Fruit fly (Drosophila melanogaster): Measurements from ENCODE around the gene Cpr35B.

Gene Cpr35B

DNA sequence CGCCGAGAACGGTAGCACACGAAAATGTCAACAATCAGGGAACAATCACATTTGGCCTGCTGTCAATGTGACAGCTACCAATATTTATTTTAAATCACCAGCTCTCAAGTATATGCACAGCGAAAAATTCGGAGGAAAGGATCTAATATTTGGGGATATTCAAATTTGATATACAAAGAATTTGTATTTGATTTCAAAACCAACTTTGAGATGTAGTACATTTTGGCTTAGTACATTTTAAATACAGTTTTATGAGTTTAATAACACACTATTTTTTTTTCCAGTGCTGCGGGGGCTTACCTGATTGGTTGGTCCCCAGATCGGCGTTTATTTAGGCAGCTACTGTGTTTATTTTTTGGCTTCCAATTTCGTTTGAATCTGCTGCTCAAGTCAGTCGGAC is 36.1 kb upstream of the Cpr35B start (continued):
- TF ChIP-seq gem (tag; optimal IDR thresholded peaks at IDR 0.05) (peak; percentile 92), CG8478 (optimal IDR thresholded peaks at IDR 0.05) (no peak), Hr51 (GFP tag; optimal IDR thresholded peaks at IDR 0.05) (peak; percentile 76 to 79), CG4617 (GFP tag; optimal IDR thresholded peaks at IDR 0.05; ENCODE audit: borderline replicate concordance) (peak; percentile 38), disco-r (GFP tag; optimal IDR thresholded peaks at IDR 0.05) (peak; percentile 80), Adf1 (GFP tag; IDR thresholded peaks at IDR 0.05) (0 out of 2 replicates have a peak, but pooled peaks have one; percentile 17), Deaf1 (tag; optimal IDR thresholded peaks at IDR 0.05) (peak; percentile 40), Sry-δ (GFP tag; optimal IDR thresholded peaks at IDR 0.05) (peak; percentile 41), ken (GFP tag; IDR thresholded peaks at IDR 0.05) (peak; percentile 61; the same call in 1 of the 3 replicates), bbx (GFP tag; IDR thresholded peaks at IDR 0.05; ENCODE audit: partially characterized antibody) (no peak), Pdp1 (GFP tag; optimal IDR thresholded peaks at IDR 0.05) (peak; percentile 85 to 86), CG4328 (GFP tag; optimal IDR thresholded peaks at IDR 0.05) (no peak), phol (tag; optimal IDR thresholded peaks at IDR 0.05) (peak; percentile 76), CG17361 (GFP tag; IDR thresholded peaks at IDR 0.05) (peak; percentile 77), lbe (GFP tag; optimal IDR thresholded peaks at IDR 0.05) (peak; percentile 72), bab2 (GFP tag; optimal IDR thresholded peaks at IDR 0.05) (peak; percentile 84), CG17829 (tag; optimal IDR thresholded peaks at IDR 0.05) (peak; percentile 84), Oaz (GFP tag; IDR thresholded peaks at IDR 0.05) (no peak), CG6654 (GFP tag; optimal IDR thresholded peaks at IDR 0.05) (no peak), dmrt11E (tag; optimal IDR thresholded peaks at IDR 0.05) (peak; percentile 96), fru (optimal IDR thresholded peaks at IDR 0.05) (no peak), CG11504 (tag; optimal IDR thresholded peaks at IDR 0.05) (peak; percentile 84), usp (GFP tag; optimal IDR thresholded peaks at IDR 0.05) (no peak), CG4854 (GFP tag; optimal IDR thresholded peaks at IDR 0.05) (peak; percentile 73), Fer3 (tag; optimal IDR thresholded peaks at IDR 0.05) (peak; percentile 37), CG7372 (GFP tag; IDR thresholded peaks at IDR 0.05) (peak; percentile 50), CG10366 (GFP tag; IDR thresholded peaks at IDR 0.05) (peak; percentile 62), dan (GFP tag; IDR thresholded peaks at IDR 0.05) (peak; percentile 89), abd-A (tag; optimal IDR thresholded peaks at IDR 0.05) (no peak), NC2β (GFP tag; optimal IDR thresholded peaks at IDR 0.05) (peak; percentile 82), tap (tag; optimal IDR thresholded peaks at IDR 0.05) (peak; percentile 35), fu2 (GFP tag; optimal IDR thresholded peaks at IDR 0.05) (peak; percentile 66), HmgZ (tag; optimal IDR thresholded peaks at IDR 0.05) (peak; percentile 29), slbo (GFP tag; IDR thresholded peaks at IDR 0.05) (peak; percentile 54), ttk (GFP tag; IDR thresholded peaks at IDR 0.05) (no peak; the same call in 1 of the 2 replicates), zen (tag; optimal IDR thresholded peaks at IDR 0.05) (peak; percentile 82), CG31365 (tag; optimal IDR thresholded peaks at IDR 0.05) (no peak), CG30020 (tag; optimal IDR thresholded peaks at IDR 0.05) (peak; percentile 42), mirr (GFP tag; optimal IDR thresholded peaks at IDR 0.05) (no peak), Camta (GFP tag; optimal IDR thresholded peaks at IDR 0.05) (peak; percentile 75), CG3995 (GFP tag; optimal IDR thresholded peaks at IDR 0.05) (no peak), dati (GFP tag; IDR thresholded peaks at IDR 0.05) (peak; percentile 51; the same call in 1 of the 2 replicates), CG11398 (GFP tag; optimal IDR thresholded peaks at IDR 0.05) (peak; percentile 78), CG17568 (GFP tag; optimal IDR thresholded peaks at IDR 0.05) (peak; percentile 62), CG8944 (GFP tag; optimal IDR thresholded peaks at IDR 0.05) (peak; percentile 75), CG17612 (GFP tag; IDR thresholded peaks at IDR 0.05) (no peak), lilli (GFP tag; optimal IDR thresholded peaks at IDR 0.05) (peak; percentile 81), sqz (GFP tag; optimal IDR thresholded peaks at IDR 0.05) (peak; percentile 54), Gug (GFP tag; IDR thresholded peaks at IDR 0.05) (peak; percentile 42; the same call in 2 of the 4 replicates), tll (GFP tag; optimal IDR thresholded peaks at IDR 0.05) (peak in 1 of 2 experiments; percentile 43), Asciz (GFP tag; optimal IDR thresholded peaks at IDR 0.05) (peak; percentile 55)

Measured in whole organism, embryonic.